Worm (Caenorhabditis elegans): ENCODE measurements around the gene ssp-35.

Gene ssp-35

DNA sequence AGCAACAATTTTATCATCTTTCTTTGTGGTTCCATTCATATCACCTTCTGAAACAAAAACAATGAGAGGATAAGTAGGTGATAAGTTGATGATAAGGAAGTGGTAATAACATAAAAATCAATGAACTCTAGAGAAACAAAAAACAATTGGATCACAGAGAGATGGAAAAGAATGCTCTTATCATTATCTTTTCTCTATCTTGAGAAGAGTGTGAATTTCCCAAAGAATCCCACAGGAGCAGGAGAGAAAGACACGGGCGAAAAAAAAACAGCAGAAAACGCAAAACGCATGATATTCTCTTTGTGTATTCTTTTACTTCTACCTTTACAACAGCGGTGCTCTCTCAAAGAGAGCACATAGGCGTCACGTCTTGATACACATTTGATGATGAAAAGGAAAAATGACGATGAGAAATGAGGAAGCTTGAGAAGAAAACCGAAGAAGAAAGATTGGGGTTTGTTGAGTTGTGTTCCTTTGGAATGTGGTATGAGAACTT lies 5.7 kb upstream of the ssp-35 start, which contains the start of gene twk-24:
TSS of gene twk-24 (minus strand) at position 51 of the 496 bp plus-strand sequence.
- no peak for TF ChIP-seq sptf-2 (GFP tag; optimal IDR thresholded peaks at IDR 0.05)
- TF ChIP-seq unc-62 (GFP tag; optimal IDR thresholded peaks at IDR 0.05), result no peak
- no peak for TF ChIP-seq hrde-1 (tag; optimal IDR thresholded peaks at IDR 0.05; ENCODE audit: borderline replicate concordance)
- no peak for TF ChIP-seq ztf-6 (GFP tag; IDR thresholded peaks at IDR 0.05)
- TF ChIP-seq repo-1 (tag; optimal IDR thresholded peaks at IDR 0.05), result no peak
- TF ChIP-seq nhr-90 (tag; optimal IDR thresholded peaks at IDR 0.05), result no peak

DNA sequence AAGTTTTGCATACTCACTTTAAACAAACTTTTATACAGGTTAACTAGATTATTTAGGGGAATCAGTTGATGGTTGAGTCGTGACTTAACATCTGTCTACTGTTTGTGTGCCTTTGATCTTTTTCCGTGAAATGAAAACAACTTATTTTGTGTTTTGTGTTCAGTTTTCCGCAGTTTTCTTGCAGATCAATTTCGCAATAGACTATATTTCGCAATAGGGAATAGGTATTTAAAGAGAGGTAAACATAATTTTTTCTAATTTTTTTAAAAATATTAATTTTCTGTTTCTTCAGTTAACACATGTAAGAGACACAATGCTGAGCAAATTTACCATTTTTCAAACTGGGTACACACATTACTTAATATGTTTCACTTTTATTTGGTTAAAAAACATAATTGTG lies 2.2 kb downstream of the ssp-35 start, which contains the start of gene tbb-6:
TSS of gene tbb-6 (plus strand) at position 155 of the 400 bp plus-strand sequence.
- peak; percentile 96 for TF ChIP-seq cebp-1 (GFP tag; IDR thresholded peaks at IDR 0.05)
- peak; percentile 99 for TF ChIP-seq cebp-1 (tag; optimal IDR thresholded peaks at IDR 0.05)
- no peak for TF ChIP-seq nfya-2 (GFP tag; IDR thresholded peaks at IDR 0.05)

ce11 chrV:12258922-12259321 lies 4.7 kb downstream of the ssp-35 start, which contains the start of gene ugt-56:
Gene ugt-56, plus strand, starts transcription at chrV:12258982.
- TF ChIP-seq hmg-1.2 (GFP tag; IDR thresholded peaks at IDR 0.05) (no peak), ceh-100 (GFP tag; IDR thresholded peaks at IDR 0.05) (no peak), hsf-1 (GFP tag; IDR thresholded peaks at IDR 0.05) (no peak)

ce11 chrV:12256398-12256797 lies 7.2 kb downstream of the ssp-35 start, which contains the start of gene ugt-55:
Gene ugt-55, plus strand, starts transcription at chrV:12256698.
- no peak for TF ChIP-seq F55B11.4 (tag; optimal IDR thresholded peaks at IDR 0.05; ENCODE audit: borderline replicate concordance, insufficient read depth)
- no peak for TF ChIP-seq F39B2.1 (GFP tag; IDR thresholded peaks at IDR 0.05)
- TF ChIP-seq dox-1 (GFP tag; IDR thresholded peaks at IDR 0.05), result no peak
- TF ChIP-seq snpc-4 (GFP tag; optimal IDR thresholded peaks at IDR 0.05), result no peak
- TF ChIP-seq snpc-4 (tag; optimal IDR thresholded peaks at IDR 0.05), result no peak
- no peak for TF ChIP-seq ets-4 (GFP tag; optimal IDR thresholded peaks at IDR 0.05)
- no peak for TF ChIP-seq B0035.1 (tag; optimal IDR thresholded peaks at IDR 0.05)
- TF ChIP-seq ccch-3 (GFP tag; optimal IDR thresholded peaks at IDR 0.05), result no peak

DNA sequence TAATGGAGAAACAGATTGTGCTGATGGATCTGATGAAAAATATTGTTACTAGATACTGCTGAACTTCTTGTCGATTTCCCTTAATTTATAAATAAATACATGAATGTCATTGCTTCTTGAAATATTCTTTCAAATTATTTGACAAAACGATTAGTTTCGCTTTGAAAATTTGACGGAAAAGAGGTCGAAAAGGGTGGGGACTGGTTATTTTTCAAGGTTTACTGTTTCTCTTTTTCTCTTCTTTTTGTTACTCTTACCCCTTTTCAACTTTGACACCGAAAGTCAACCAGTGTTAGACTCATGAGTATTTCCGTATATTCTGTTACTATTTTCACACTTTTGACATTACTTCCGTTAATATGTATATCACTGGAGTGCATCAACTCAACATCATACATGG lies 8.3 kb downstream of the ssp-35 start, which contains the start of gene T04H1.12:
TSS of gene T04H1.12 (plus strand) at position 301 of the 400 bp plus-strand sequence.
- no peak for TF ChIP-seq rec-8 (tag; optimal IDR thresholded peaks at IDR 0.05)
- no peak for TF ChIP-seq lag-1 (GFP tag; IDR thresholded peaks at IDR 0.05)
- no peak for TF ChIP-seq F23B12.7 (tag; optimal IDR thresholded peaks at IDR 0.05; ENCODE audit: insufficient read depth)
- no peak for TF ChIP-seq aptf-2 (GFP tag; conservative IDR thresholded peaks at IDR 0.05)
- TF ChIP-seq ceh-58 (GFP tag; IDR thresholded peaks at IDR 0.05), result no peak
- TF ChIP-seq hrde-1 (tag; optimal IDR thresholded peaks at IDR 0.05; ENCODE audit: borderline replicate concordance), result no peak
- TF ChIP-seq F33H1.4 (GFP tag; IDR thresholded peaks at IDR 0.05), result no peak
- TF ChIP-seq lsl-1 (GFP tag; optimal IDR thresholded peaks at IDR 0.05), result no peak
- no peak for TF ChIP-seq ztf-22 (GFP tag; optimal IDR thresholded peaks at IDR 0.05)
- no peak for TF ChIP-seq akir-1 (GFP tag; optimal IDR thresholded peaks at IDR 0.05)
- no peak for TF ChIP-seq aptf-3 (GFP tag; IDR thresholded peaks at IDR 0.05)
- no peak for TF ChIP-seq dpff-1 (tag; optimal IDR thresholded peaks at IDR 0.05)
- TF ChIP-seq F55B11.4 (tag; optimal IDR thresholded peaks at IDR 0.05; ENCODE audit: borderline replicate concordance, insufficient read depth), result no peak
- TF ChIP-seq him-1 (tag; optimal IDR thresholded peaks at IDR 0.05), result no peak
- TF ChIP-seq madf-10 (tag; optimal IDR thresholded peaks at IDR 0.05), result no peak
- no peak for TF ChIP-seq K12H6.12 (tag; optimal IDR thresholded peaks at IDR 0.05)
- no peak for TF ChIP-seq snpc-1.3 (tag; optimal IDR thresholded peaks at IDR 0.05; ENCODE audit: insufficient read depth)
- TF ChIP-seq F39B2.1 (GFP tag; IDR thresholded peaks at IDR 0.05), result no peak
- no peak for TF ChIP-seq T26A5.8 (tag; optimal IDR thresholded peaks at IDR 0.05)
